Fruit fly (Drosophila melanogaster) whole organism, embryonic: ENCODE measurements around the gene Atg5.

Experiments
- Abd-B ChIP-seq: fragments of 200-800 bp; sonication (Bioruptor generic); optimal IDR thresholded peaks from 2 replicates; lab custom pipeline; 2018; ENCODE audit warnings: missing biosample characterization, mild to moderate bottlenecking, missing genetic modification characterization, moderate library complexity
- Adf1 ChIP-seq: fragments of 200-800 bp; sonication (Bioruptor generic); IDR thresholded peaks from 2 replicates; pipeline ENCODE4 v1.3.6; 2022; ENCODE audit warnings: missing biosample characterization, missing genetic modification characterization
- BEAF-32 ChIP-seq: fragments of 200-800 bp; sonication (Bioruptor generic); optimal IDR thresholded peaks from 3 replicates; lab custom pipeline; 2017; ENCODE audit warnings: missing biosample characterization, missing genetic modification characterization, mild to moderate bottlenecking, moderate library complexity, missing genetic modification reagents
- CG10147 ChIP-seq: fragments of 200-800 bp; sonication (Bioruptor generic); optimal IDR thresholded peaks from 2 replicates; lab custom pipeline; 2019; ENCODE audit warnings: missing biosample characterization, mild to moderate bottlenecking, missing genetic modification characterization, moderate library complexity
- CG10321 ChIP-seq: fragments of 200-800 bp; sonication (Bioruptor generic); IDR thresholded peaks from 2 replicates; pipeline ENCODE4 v1.3.6; 2022; ENCODE audit warnings: missing biosample characterization, missing genetic modification characterization
- CG11093 ChIP-seq: fragments of 200-800 bp; sonication (Bioruptor generic); IDR thresholded peaks from 3 replicates; pipeline ENCODE4 v1.3.6; 2022; ENCODE audit warnings: missing biosample characterization, missing genetic modification characterization
- CG11560 ChIP-seq: fragments of 200-800 bp; sonication (Bioruptor generic); IDR thresholded peaks from 3 replicates; pipeline ENCODE4 v1.3.6; 2022; ENCODE audit warnings: missing biosample characterization, missing genetic modification characterization
- CG12769 ChIP-seq: fragments of 200-800 bp; sonication (Bioruptor generic); optimal IDR thresholded peaks from 2 replicates; lab custom pipeline; 2019; ENCODE audit warnings: missing biosample characterization, mild to moderate bottlenecking, missing genetic modification characterization, moderate library complexity
- CG13424 ChIP-seq: fragments of 200-800 bp; sonication (Bioruptor generic); optimal IDR thresholded peaks from 2 replicates; lab custom pipeline; 2019; ENCODE audit warnings: missing biosample characterization, mild to moderate bottlenecking, missing genetic modification characterization, moderate library complexity
- CG14441 ChIP-seq: fragments of 200-800 bp; sonication (Bioruptor generic); IDR thresholded peaks from 2 replicates; pipeline ENCODE4 v1.3.6; 2022; ENCODE audit warnings: missing biosample characterization, missing genetic modification characterization
- CG17328 ChIP-seq: fragments of 200-800 bp; sonication (Bioruptor generic); IDR thresholded peaks from 2 replicates; pipeline ENCODE4 v1.3.6; 2022; ENCODE audit warnings: missing biosample characterization, missing genetic modification characterization
- CG17359 ChIP-seq: fragments of 200-800 bp; sonication (Bioruptor generic); optimal IDR thresholded peaks from 3 replicates; lab custom pipeline; 2018; ENCODE audit warnings: missing biosample characterization, mild to moderate bottlenecking, missing genetic modification characterization, moderate library complexity
- CG1832 ChIP-seq: fragments of 200-800 bp; sonication (Bioruptor generic); optimal IDR thresholded peaks from 2 replicates; lab custom pipeline; 2017; ENCODE audit warnings: missing biosample characterization, mild to moderate bottlenecking, missing genetic modification characterization, inconsistent platforms
- CG2678 ChIP-seq: fragments of 200-800 bp; sonication (Bioruptor generic); optimal IDR thresholded peaks from 3 replicates; lab custom pipeline; 2019; ENCODE audit warnings: missing biosample characterization, mild to moderate bottlenecking, missing genetic modification characterization, moderate library complexity
- CG4730 ChIP-seq: fragments of 200-800 bp; sonication (Bioruptor generic); IDR thresholded peaks from 2 replicates; pipeline ENCODE4 v1.3.6; 2022; ENCODE audit warnings: missing biosample characterization, missing genetic modification characterization
- CG8388 ChIP-seq: fragments of 200-800 bp; sonication (Bioruptor generic); optimal IDR thresholded peaks from 2 replicates; lab custom pipeline; 2019; ENCODE audit warnings: missing biosample characterization, mild to moderate bottlenecking, missing genetic modification characterization, moderate library complexity
- CG8924 ChIP-seq: fragments of 200-800 bp; optimal IDR thresholded peaks from 3 replicates; lab custom pipeline; 2019; ENCODE audit warnings: missing biosample characterization, mild to moderate bottlenecking, missing genetic modification characterization, moderate library complexity
- Dek ChIP-seq: fragments of 200-800 bp; sonication (Bioruptor generic); optimal IDR thresholded peaks from 3 replicates; lab custom pipeline; 2019; ENCODE audit warnings: missing biosample characterization, mild to moderate bottlenecking, missing genetic modification characterization, moderate library complexity
- Drgx ChIP-seq: fragments of 200-800 bp; sonication (Bioruptor generic); IDR thresholded peaks from 2 replicates; pipeline ENCODE4 v1.3.6; 2022; ENCODE audit warnings: missing biosample characterization, missing genetic modification characterization
- Hr51 ChIP-seq, 2 experiments: fragments of 200-800 bp; sonication (Bioruptor generic); optimal IDR thresholded peaks; 2 replicates in 1 of 2; 3 replicates in 1 of 2; lab custom pipeline; 2016 to 2018; ENCODE audit warnings: missing biosample characterization in 2 of 2, missing genetic modification characterization in 2 of 2, mild to moderate bottlenecking in 1 of 2, moderate library complexity in 1 of 2
- Kr ChIP-seq: fragments of 200-800 bp; sonication (Bioruptor generic); optimal IDR thresholded peaks from 2 replicates; lab custom pipeline; 2017; ENCODE audit warnings: missing biosample characterization, mild to moderate bottlenecking, missing genetic modification characterization
- Max ChIP-seq: fragments of 200-800 bp; sonication (Bioruptor generic); optimal IDR thresholded peaks from 2 replicates; lab custom pipeline; 2016; ENCODE audit warnings: missing biosample characterization, mild to moderate bottlenecking, missing genetic modification characterization
- Optix ChIP-seq: fragments of 200-800 bp; sonication (Bioruptor generic); IDR thresholded peaks from 3 replicates; pipeline ENCODE4 v1.3.6; 2022; ENCODE audit warnings: missing biosample characterization, missing genetic modification characterization
- Ravus ChIP-seq: fragments of 200-800 bp; sonication (Bioruptor generic); IDR thresholded peaks from 2 replicates; pipeline ENCODE4 v1.3.6; 2022; ENCODE audit warnings: missing biosample characterization, missing genetic modification characterization
- ac ChIP-seq: fragments of 200-800 bp; sonication (Bioruptor generic); optimal IDR thresholded peaks from 3 replicates; lab custom pipeline; 2017; ENCODE audit warnings: missing biosample characterization, mild to moderate bottlenecking, missing genetic modification characterization
- ase ChIP-seq: fragments of 200-800 bp; sonication (Bioruptor generic); IDR thresholded peaks from 3 replicates; pipeline ENCODE4 v1.3.6; 2022; ENCODE audit warnings: missing biosample characterization, missing genetic modification characterization
- ato ChIP-seq: fragments of 200-800 bp; sonication (Bioruptor generic); IDR thresholded peaks from 2 replicates; pipeline ENCODE4 v1.3.6; 2022; ENCODE audit warnings: missing biosample characterization, missing genetic modification characterization; ENCODE audit not compliant: partially characterized antibody
- bcd ChIP-seq: fragments of 200-800 bp; sonication (Bioruptor generic); optimal IDR thresholded peaks from 2 replicates; lab custom pipeline; 2017; ENCODE audit warnings: missing biosample characterization, mild to moderate bottlenecking, missing genetic modification characterization
- btn ChIP-seq: fragments of 200-800 bp; sonication (Bioruptor generic); optimal IDR thresholded peaks from 2 replicates; lab custom pipeline; 2016; ENCODE audit warnings: missing biosample characterization, missing genetic modification characterization
- caup ChIP-seq: fragments of 200-800 bp; sonication (Bioruptor generic); optimal IDR thresholded peaks from 3 replicates; lab custom pipeline; 2017; ENCODE audit warnings: missing biosample characterization, mild to moderate bottlenecking, missing genetic modification characterization, moderate library complexity; ENCODE audit not compliant: severe bottlenecking
- crol ChIP-seq: fragments of 200-800 bp; sonication (Bioruptor generic); IDR thresholded peaks from 2 replicates; pipeline ENCODE4 v1.3.6; 2022; ENCODE audit warnings: missing biosample characterization, missing genetic modification characterization
- cwo ChIP-seq: fragments of 200-800 bp; sonication (Bioruptor generic); optimal IDR thresholded peaks from 3 replicates; lab custom pipeline; 2017; ENCODE audit warnings: missing biosample characterization, missing genetic modification characterization, mild to moderate bottlenecking, moderate library complexity, missing genetic modification reagents
- esg ChIP-seq: fragments of 200-800 bp; sonication (Bioruptor generic); conservative IDR thresholded peaks from 2 replicates; pipeline ENCODE4 v1.3.6; 2022; ENCODE audit warnings: missing biosample characterization, missing genetic modification characterization
- ewg ChIP-seq: fragments of 200-800 bp; sonication (Bioruptor generic); optimal IDR thresholded peaks from 3 replicates; lab custom pipeline; 2017; ENCODE audit warnings: mild to moderate bottlenecking, missing biosample characterization, missing genetic modification reagents, missing genetic modification characterization
- eyg ChIP-seq: fragments of 200-800 bp; sonication (Bioruptor generic); optimal IDR thresholded peaks from 3 replicates; lab custom pipeline; 2016; ENCODE audit warnings: missing biosample characterization, missing genetic modification characterization
- jumu ChIP-seq: fragments of 200-800 bp; sonication (Bioruptor generic); optimal IDR thresholded peaks from 3 replicates; lab custom pipeline; 2016; ENCODE audit warnings: missing biosample characterization, missing genetic modification characterization
- lab ChIP-seq: fragments of 200-800 bp; sonication (Bioruptor generic); optimal IDR thresholded peaks from 3 replicates; lab custom pipeline; 2017; ENCODE audit warnings: missing biosample characterization, missing genetic modification characterization, mild to moderate bottlenecking, moderate library complexity, missing genetic modification reagents
- lov ChIP-seq, 2 experiments: fragments of 200-800 bp in 1 of 2; fragments of >200 bp in 1 of 2; sonication (Bioruptor generic) in 1 of 2; IDR thresholded peaks in 1 of 2; optimal IDR thresholded peaks in 1 of 2; 2 replicates in 1 of 2; 3 replicates in 1 of 2; pipeline versions ENCODE4 v1.3.6 to Lab custom; 2017 to 2022; ENCODE audit warnings: missing biosample characterization in 1 of 2, missing genetic modification characterization in 1 of 2
- maf-S ChIP-seq: fragments of 200-800 bp; sonication (Bioruptor generic); optimal IDR thresholded peaks from 2 replicates; lab custom pipeline; 2016; ENCODE audit warnings: missing biosample characterization, missing genetic modification characterization
- otp ChIP-seq: fragments of 200-800 bp; sonication (Bioruptor generic); IDR thresholded peaks from 3 replicates; pipeline ENCODE4, ENCODE4 v1.3.6; 2022; ENCODE audit warnings: missing biosample characterization, missing genetic modification characterization
- sens-2 ChIP-seq: fragments of 200-800 bp; sonication (Bioruptor generic); IDR thresholded peaks from 2 replicates; pipeline ENCODE4 v1.3.6; 2022; ENCODE audit warnings: missing biosample characterization, missing genetic modification characterization
- shn ChIP-seq: fragments of 200-800 bp; sonication (Bioruptor generic); optimal IDR thresholded peaks from 3 replicates; lab custom pipeline; 2016; ENCODE audit warnings: missing biosample characterization, missing genetic modification characterization
- sug ChIP-seq: fragments of 200-800 bp; optimal IDR thresholded peaks from 2 replicates; lab custom pipeline; 2019; ENCODE audit warnings: missing biosample characterization, mild to moderate bottlenecking, missing genetic modification characterization, moderate library complexity
- tin ChIP-seq: fragments of 200-800 bp; sonication (Bioruptor generic); optimal IDR thresholded peaks from 3 replicates; lab custom pipeline; 2016; ENCODE audit warnings: missing biosample characterization, missing genetic modification characterization
- yki ChIP-seq: fragments of >200 bp; optimal IDR thresholded peaks from 3 replicates; lab custom pipeline; 2018
- zen2 ChIP-seq: fragments of 200-800 bp; sonication (Bioruptor generic); IDR thresholded peaks from 3 replicates; pipeline ENCODE4 v1.3.6; 2022; ENCODE audit warnings: missing biosample characterization, missing genetic modification characterization; ENCODE audit not compliant: partially characterized antibody

The Atg5 gene

dm6 chrX:7299399-7300355 lies 23.9 kb downstream of the Atg5 start (continued):
- peak; percentile 18 for TF ChIP-seq cwo (GFP tag; lab: Kevin White, UChicago)
- TF ChIP-seq crol (GFP tag; lab: Robert Waterston, UW) = peak; percentile 99
- TF ChIP-seq CG8924 (tag; lab: Kevin White, UChicago) = peak; percentile 47
- TF ChIP-seq Ravus = no peak
- peak; percentile 19 for TF ChIP-seq jumu
- TF ChIP-seq ase (GFP tag; lab: Robert Waterston, UW) = 0 out of 3 replicates have a peak, but pooled peaks have one; percentile 40
- peak; percentile 32 for TF ChIP-seq CG10147
- peak; percentile 43 for TF ChIP-seq CG17359 (tag; lab: Kevin White, UChicago)
- TF ChIP-seq btn (GFP tag; lab: Kevin White, UChicago) = no peak
- no peak for TF ChIP-seq lov (optimal IDR thresholded peaks at IDR 0.05; lab: Kevin White, UChicago)
- peak; percentile 18; the same call in 1 of the 3 replicates for TF ChIP-seq lov (GFP tag; IDR thresholded peaks at IDR 0.05; lab: Robert Waterston, UW)
- TF ChIP-seq zen2 (GFP tag; lab: Robert Waterston, UW) = 0 out of 3 replicates have a peak, but pooled peaks have one; percentile 17
- peak; percentile 31 for TF ChIP-seq Dek (tag; lab: Kevin White, UChicago)
- peak; percentile 68 for TF ChIP-seq lab
- peak; percentile 9; the same call in 1 of the 2 replicates for TF ChIP-seq ato (GFP tag; lab: Robert Waterston, UW)
- TF ChIP-seq sens-2 (GFP tag; lab: Robert Waterston, UW) = no peak
- no peak for TF ChIP-seq Max (GFP tag; lab: Kevin White, UChicago)
- peak; percentile 94 for TF ChIP-seq shn (GFP tag; lab: Kevin White, UChicago)
- peak; percentile 53; the same call in 2 of the 3 replicates for TF ChIP-seq CG11093 (GFP tag; lab: Robert Waterston, UW)
- peak; percentile 81 for TF ChIP-seq CG12769 (tag; lab: Kevin White, UChicago)
- TF ChIP-seq caup = peak; percentile 1
- TF ChIP-seq otp (GFP tag; lab: Robert Waterston, UW) = 0 out of 3 replicates have a peak, but pooled peaks have one; percentile 24
- peak; percentile 29 for TF ChIP-seq tin (GFP tag; lab: Kevin White, UChicago)
- peak; percentile 61 for TF ChIP-seq Drgx (GFP tag; lab: Robert Waterston, UW)
- TF ChIP-seq CG10321 (GFP tag; lab: Robert Waterston, UW) = no peak
- TF ChIP-seq ac (GFP tag; lab: Kevin White, UChicago) = no peak
- no peak for TF ChIP-seq Kr (GFP tag; lab: Kevin White, UChicago)
- TF ChIP-seq Optix = 0 out of 3 replicates have a peak, but pooled peaks have one; percentile 15
- TF ChIP-seq eyg (GFP tag; lab: Kevin White, UChicago) = no peak
- TF ChIP-seq Abd-B (GFP tag; lab: Kevin White, UChicago) = no peak
- TF ChIP-seq CG4730 (GFP tag; lab: Robert Waterston, UW) = no peak
- peak; percentile 66 for TF ChIP-seq CG13424
- peak in 1 of 2 experiments; percentile 70 for TF ChIP-seq Hr51 (GFP tag; optimal IDR thresholded peaks at IDR 0.05; lab: Kevin White, UChicago)
- TF ChIP-seq CG2678 (tag; lab: Kevin White, UChicago) = peak; percentile 74
- TF ChIP-seq esg (GFP tag; lab: Robert Waterston, UW) = peak; percentile 63
- TF ChIP-seq yki = peak; percentile 26
- no peak for TF ChIP-seq maf-S (GFP tag; lab: Kevin White, UChicago)
- 0 out of 3 replicates have a peak, but pooled peaks have one; percentile 9 for TF ChIP-seq CG11560 (tag; lab: Robert Waterston, UW)
- TF ChIP-seq CG17328 (GFP tag; lab: Robert Waterston, UW) = no peak; the same call in 1 of the 2 replicates
- TF ChIP-seq CG1832 (GFP tag; lab: Kevin White, UChicago) = peak; percentile 58
- TF ChIP-seq CG14441 (GFP tag; lab: Robert Waterston, UW) = peak; percentile 42; the same call in 1 of the 2 replicates
- peak; percentile 87 for TF ChIP-seq Adf1 (GFP tag; lab: Robert Waterston, UW)
- peak; percentile 36 for TF ChIP-seq ewg (GFP tag; lab: Kevin White, UChicago)
- no peak for TF ChIP-seq BEAF-32 (GFP tag; lab: Kevin White, UChicago)
- TF ChIP-seq sug (tag; lab: Kevin White, UChicago) = no peak
- peak; percentile 26 for TF ChIP-seq CG8388
- peak; percentile 38 for TF ChIP-seq bcd
